Fruit fly (Drosophila melanogaster) whole organism, embryonic: Measurements from ENCODE around the gene MED4.

Experiments used
- Abd-B ChIP-seq: fragments of 200-800 bp; sonication (Bioruptor generic); optimal IDR thresholded peaks from 2 replicates; lab custom pipeline; 2018; ENCODE audit warnings: missing biosample characterization, mild to moderate bottlenecking, missing genetic modification characterization, moderate library complexity
- BtbVII ChIP-seq: fragments of 200-800 bp; sonication (Bioruptor generic); optimal IDR thresholded peaks from 3 replicates; lab custom pipeline; 2017; ENCODE audit warnings: missing biosample characterization, mild to moderate bottlenecking, missing genetic modification characterization
- CG1024 ChIP-seq: fragments of 200-800 bp; sonication (Bioruptor generic); IDR thresholded peaks from 2 replicates; pipeline ENCODE4 v1.3.6; 2022; ENCODE audit warnings: missing biosample characterization, missing genetic modification characterization
- CG10321 ChIP-seq: fragments of 200-800 bp; sonication (Bioruptor generic); IDR thresholded peaks from 2 replicates; pipeline ENCODE4 v1.3.6; 2022; ENCODE audit warnings: missing biosample characterization, missing genetic modification characterization
- CG11456 ChIP-seq: fragments of 200-800 bp; sonication (Bioruptor generic); IDR thresholded peaks from 3 replicates; pipeline ENCODE4 v1.3.6; 2022; ENCODE audit warnings: missing biosample characterization, missing genetic modification characterization
- CG13296 ChIP-seq: fragments of 200-800 bp; sonication (Bioruptor generic); optimal IDR thresholded peaks from 3 replicates; lab custom pipeline; 2018; ENCODE audit warnings: missing biosample characterization, mild to moderate bottlenecking, missing genetic modification characterization
- CG14667 ChIP-seq: fragments of 200-800 bp; sonication (Bioruptor generic); IDR thresholded peaks from 2 replicates; pipeline ENCODE4 v1.3.6; 2022; ENCODE audit warnings: missing biosample characterization, missing genetic modification characterization
- CG15479 ChIP-seq: fragments of 200-800 bp; sonication (Bioruptor generic); optimal IDR thresholded peaks from 3 replicates; lab custom pipeline; 2019; ENCODE audit warnings: missing biosample characterization, mild to moderate bottlenecking, missing genetic modification characterization, moderate library complexity
- CG15696 ChIP-seq: fragments of 200-800 bp; sonication (Bioruptor generic); optimal IDR thresholded peaks from 2 replicates; lab custom pipeline; 2019; ENCODE audit warnings: missing biosample characterization, mild to moderate bottlenecking, missing genetic modification characterization, moderate library complexity
- CG17359 ChIP-seq: fragments of 200-800 bp; sonication (Bioruptor generic); optimal IDR thresholded peaks from 3 replicates; lab custom pipeline; 2018; ENCODE audit warnings: missing biosample characterization, mild to moderate bottlenecking, missing genetic modification characterization, moderate library complexity
- CG17802 ChIP-seq: fragments of 200-800 bp; sonication (Bioruptor generic); optimal IDR thresholded peaks from 2 replicates; lab custom pipeline; 2018; ENCODE audit warnings: missing biosample characterization, mild to moderate bottlenecking, missing genetic modification characterization, moderate library complexity
- CG1792 ChIP-seq: fragments of 200-800 bp; sonication (Bioruptor generic); optimal IDR thresholded peaks from 2 replicates; lab custom pipeline; 2016; ENCODE audit warnings: missing biosample characterization, missing genetic modification characterization
- CG2712 ChIP-seq: fragments of 200-800 bp; optimal IDR thresholded peaks from 3 replicates; lab custom pipeline; 2019; ENCODE audit warnings: missing biosample characterization, mild to moderate bottlenecking, missing genetic modification characterization, moderate library complexity
- CG31388 ChIP-seq: fragments of 200-800 bp; sonication (Bioruptor generic); optimal IDR thresholded peaks from 2 replicates; lab custom pipeline; 2016; ENCODE audit warnings: missing biosample characterization, missing genetic modification characterization
- CG32772 ChIP-seq: fragments of 200-800 bp; sonication (Bioruptor generic); IDR thresholded peaks from 2 replicates; pipeline ENCODE4 v1.3.6; 2022; ENCODE audit warnings: missing biosample characterization, missing genetic modification characterization
- CG4360 ChIP-seq: fragments of 200-800 bp; sonication (Bioruptor generic); IDR thresholded peaks from 2 replicates; pipeline ENCODE4 v1.3.6; 2022; ENCODE audit warnings: missing biosample characterization, missing genetic modification characterization
- CG43689 ChIP-seq: fragments of 200-800 bp; sonication (Bioruptor generic); IDR thresholded peaks from 2 replicates; pipeline ENCODE4 v1.3.6; 2022; ENCODE audit warnings: missing biosample characterization, missing genetic modification characterization
- CG4617 ChIP-seq: fragments of 200-800 bp; sonication (Bioruptor generic); optimal IDR thresholded peaks from 3 replicates; lab custom pipeline; 2016; ENCODE audit warnings: missing biosample characterization, missing genetic modification characterization, borderline replicate concordance
- CG4820 ChIP-seq: fragments of 200-800 bp; sonication (Bioruptor generic); optimal IDR thresholded peaks from 3 replicates; lab custom pipeline; 2016; ENCODE audit warnings: missing biosample characterization, missing genetic modification characterization
- CG6765 ChIP-seq: fragments of 200-800 bp; sonication (Bioruptor generic); optimal IDR thresholded peaks from 3 replicates; lab custom pipeline; 2017; ENCODE audit warnings: missing biosample characterization, mild to moderate bottlenecking, missing genetic modification characterization
- CG7987 ChIP-seq: fragments of 200-800 bp; sonication (Bioruptor generic); optimal IDR thresholded peaks from 2 replicates; lab custom pipeline; 2018; ENCODE audit warnings: missing biosample characterization, mild to moderate bottlenecking, missing genetic modification characterization, moderate library complexity
- CG9215 ChIP-seq: fragments of 200-800 bp; sonication (Bioruptor generic); IDR thresholded peaks from 2 replicates; pipeline ENCODE4 v1.3.6; 2022; ENCODE audit warnings: missing biosample characterization, missing genetic modification characterization
- CG9437 ChIP-seq: fragments of 200-800 bp; sonication (Bioruptor generic); optimal IDR thresholded peaks from 2 replicates; lab custom pipeline; 2018; ENCODE audit warnings: missing biosample characterization, mild to moderate bottlenecking, missing genetic modification characterization
- CG9876 ChIP-seq: fragments of 200-800 bp; sonication (Bioruptor generic); optimal IDR thresholded peaks from 2 replicates; lab custom pipeline; 2016; ENCODE audit warnings: missing biosample characterization, missing genetic modification characterization
- D19A ChIP-seq: fragments of 200-800 bp; optimal IDR thresholded peaks from 3 replicates; lab custom pipeline; 2019; ENCODE audit warnings: missing biosample characterization, mild to moderate bottlenecking, missing genetic modification characterization, moderate library complexity
- Dbx ChIP-seq: fragments of 200-800 bp; sonication (Bioruptor generic); IDR thresholded peaks from 3 replicates; pipeline ENCODE4 v1.3.6; 2022; ENCODE audit warnings: missing biosample characterization, missing genetic modification characterization
- Doc3 ChIP-seq: fragments of 200-800 bp; sonication (Bioruptor generic); IDR thresholded peaks from 3 replicates; pipeline ENCODE4 v1.3.6; 2022; ENCODE audit warnings: missing biosample characterization, missing genetic modification characterization; ENCODE audit not compliant: partially characterized antibody
- Fer1 ChIP-seq: fragments of 200-800 bp; sonication (Bioruptor generic); optimal IDR thresholded peaks from 2 replicates; lab custom pipeline; 2017; ENCODE audit warnings: missing biosample characterization, mild to moderate bottlenecking, missing genetic modification characterization
- Gsc ChIP-seq: fragments of 200-800 bp; sonication (Bioruptor generic); IDR thresholded peaks from 2 replicates; pipeline ENCODE4 v1.3.6; 2022; ENCODE audit warnings: missing biosample characterization, missing genetic modification characterization
- HLH4C ChIP-seq: fragments of 200-800 bp; sonication (Bioruptor generic); IDR thresholded peaks from 3 replicates; pipeline ENCODE4 v1.3.6; 2022; ENCODE audit warnings: missing biosample characterization, missing genetic modification characterization; ENCODE audit not compliant: partially characterized antibody
- Nf-YB ChIP-seq: fragments of 200-800 bp; sonication (Bioruptor generic); optimal IDR thresholded peaks from 3 replicates; lab custom pipeline; 2019; ENCODE audit warnings: missing biosample characterization, mild to moderate bottlenecking, missing genetic modification characterization, moderate library complexity
- Ptx1 ChIP-seq: fragments of 200-800 bp; sonication (Bioruptor generic); IDR thresholded peaks from 2 replicates; pipeline ENCODE4 v1.3.6; 2022; ENCODE audit warnings: missing biosample characterization, missing genetic modification characterization
- Vsx1 ChIP-seq: fragments of 200-800 bp; sonication (Bioruptor generic); optimal IDR thresholded peaks from 2 replicates; lab custom pipeline; 2017; ENCODE audit warnings: missing biosample characterization, mild to moderate bottlenecking, missing genetic modification characterization, missing genetic modification reagents
- Xbp1 ChIP-seq: fragments of 200-800 bp; sonication (Bioruptor generic); optimal IDR thresholded peaks from 3 replicates; lab custom pipeline; 2016; ENCODE audit warnings: missing biosample characterization, mild to moderate bottlenecking, missing genetic modification characterization
- Xrp1 ChIP-seq: fragments of 200-800 bp; sonication (Bioruptor generic); IDR thresholded peaks from 2 replicates; pipeline ENCODE4 v1.3.6; 2022; ENCODE audit warnings: missing biosample characterization, missing genetic modification characterization
- ara ChIP-seq: fragments of 200-800 bp; sonication (Bioruptor generic); IDR thresholded peaks from 2 replicates; pipeline ENCODE4 v1.3.6; 2022; ENCODE audit warnings: missing biosample characterization, missing genetic modification characterization
- ato ChIP-seq: fragments of 200-800 bp; sonication (Bioruptor generic); IDR thresholded peaks from 2 replicates; pipeline ENCODE4 v1.3.6; 2022; ENCODE audit warnings: missing biosample characterization, missing genetic modification characterization; ENCODE audit not compliant: partially characterized antibody
- br ChIP-seq: fragments of >200 bp; optimal IDR thresholded peaks from 2 replicates; lab custom pipeline; 2017
- crp ChIP-seq, 2 experiments: fragments of 200-800 bp; sonication (Bioruptor generic); optimal IDR thresholded peaks; 2 replicates in 1 of 2; 3 replicates in 1 of 2; lab custom pipeline; 2017; ENCODE audit warnings: missing biosample characterization in 2 of 2, missing genetic modification characterization in 2 of 2, mild to moderate bottlenecking in 1 of 2, moderate library complexity in 1 of 2
- dmrt11E ChIP-seq: fragments of 200-800 bp; sonication (Bioruptor generic); optimal IDR thresholded peaks from 3 replicates; lab custom pipeline; 2018; ENCODE audit warnings: missing biosample characterization, mild to moderate bottlenecking, missing genetic modification characterization, moderate library complexity
- emc ChIP-seq: fragments of 200-800 bp; sonication (Bioruptor generic); optimal IDR thresholded peaks from 2 replicates; lab custom pipeline; 2016; ENCODE audit warnings: missing biosample characterization, missing genetic modification characterization
- jumu ChIP-seq: fragments of 200-800 bp; sonication (Bioruptor generic); optimal IDR thresholded peaks from 3 replicates; lab custom pipeline; 2016; ENCODE audit warnings: missing biosample characterization, missing genetic modification characterization
- klu ChIP-seq: fragments of 200-800 bp; sonication (Bioruptor generic); IDR thresholded peaks from 2 replicates; pipeline ENCODE4 v1.3.6; 2022; ENCODE audit warnings: missing biosample characterization, missing genetic modification characterization
- maf-S ChIP-seq: fragments of 200-800 bp; sonication (Bioruptor generic); optimal IDR thresholded peaks from 2 replicates; lab custom pipeline; 2016; ENCODE audit warnings: missing biosample characterization, missing genetic modification characterization
- mirr ChIP-seq: fragments of 200-800 bp; sonication (Bioruptor generic); optimal IDR thresholded peaks from 3 replicates; lab custom pipeline; 2018; ENCODE audit warnings: missing biosample characterization, mild to moderate bottlenecking, missing genetic modification characterization
- nmo ChIP-seq: fragments of 200-800 bp; sonication (Bioruptor generic); optimal IDR thresholded peaks from 2 replicates; lab custom pipeline; 2018; ENCODE audit warnings: missing biosample characterization, mild to moderate bottlenecking, missing genetic modification characterization, moderate library complexity
- sim ChIP-seq: fragments of 200-800 bp; sonication (Bioruptor generic); IDR thresholded peaks from 2 replicates; pipeline ENCODE4 v1.3.6; 2022; ENCODE audit warnings: missing biosample characterization, missing genetic modification characterization
- sna ChIP-seq: fragments of 200-800 bp; sonication (Bioruptor generic); IDR thresholded peaks from 2 replicates; pipeline ENCODE4 v1.3.6; 2022; ENCODE audit warnings: missing biosample characterization, missing genetic modification characterization; ENCODE audit not compliant: partially characterized antibody
- trem ChIP-seq: fragments of 200-800 bp; optimal IDR thresholded peaks from 3 replicates; lab custom pipeline; 2019; ENCODE audit warnings: missing biosample characterization, mild to moderate bottlenecking, missing genetic modification characterization, moderate library complexity
- twi ChIP-seq: fragments of 200-800 bp; optimal IDR thresholded peaks from 2 replicates; lab custom pipeline; 2019; ENCODE audit warnings: missing biosample characterization, mild to moderate bottlenecking, missing genetic modification characterization, moderate library complexity
- zen2 ChIP-seq: fragments of 200-800 bp; sonication (Bioruptor generic); IDR thresholded peaks from 3 replicates; pipeline ENCODE4 v1.3.6; 2022; ENCODE audit warnings: missing biosample characterization, missing genetic modification characterization; ENCODE audit not compliant: partially characterized antibody

Gene MED4

dm6 chr3L:7250469-7250868 is at the start of gene MED4 (continued):
- TF ChIP-seq BtbVII (GFP tag; lab: Kevin White, UChicago): peak; percentile 75
- 0 out of 2 replicates have a peak, but pooled peaks have one; percentile 27 for TF ChIP-seq CG43689
- peak; percentile 61 for TF ChIP-seq CG14667 (GFP tag; lab: Robert Waterston, UW)
- TF ChIP-seq Vsx1: no peak
- TF ChIP-seq CG1024: peak; percentile 57; the same call in 1 of the 2 replicates
- peak; percentile 65 for TF ChIP-seq CG7987 (GFP tag; lab: Kevin White, UChicago)
- peak; percentile 52 for TF ChIP-seq CG32772 (GFP tag; lab: Robert Waterston, UW)
- peak; percentile 58 for TF ChIP-seq CG1792 (GFP tag; lab: Kevin White, UChicago)
- TF ChIP-seq CG4820 (GFP tag; lab: Kevin White, UChicago): peak; percentile 60
- peak; percentile 60 for TF ChIP-seq CG6765 (GFP tag; lab: Kevin White, UChicago)
- no peak for TF ChIP-seq CG10321 (GFP tag; lab: Robert Waterston, UW)
- peak; percentile 77 for TF ChIP-seq CG2712 (tag; lab: Kevin White, UChicago)
- peak; percentile 47 for TF ChIP-seq Nf-YB
- peak; percentile 58 for TF ChIP-seq CG15696 (tag; lab: Kevin White, UChicago)
- TF ChIP-seq CG13296 (GFP tag; lab: Kevin White, UChicago): peak; percentile 60
- peak; percentile 43 for TF ChIP-seq dmrt11E (tag; lab: Kevin White, UChicago)
- TF ChIP-seq br (lab: Kevin White, UChicago): no peak
- no peak for TF ChIP-seq zen2 (GFP tag; lab: Robert Waterston, UW)
- peak; percentile 32 for TF ChIP-seq CG9437
- no peak for TF ChIP-seq sna (GFP tag; lab: Robert Waterston, UW)
- TF ChIP-seq CG9215: peak; percentile 63
- peak in 1 of 2 experiments; percentile 31 for TF ChIP-seq crp (GFP tag; optimal IDR thresholded peaks at IDR 0.05; lab: Kevin White, UChicago)
- TF ChIP-seq ato (GFP tag; lab: Robert Waterston, UW): no peak
- no peak for TF ChIP-seq CG31388 (GFP tag; lab: Kevin White, UChicago)
- TF ChIP-seq jumu (GFP tag; lab: Kevin White, UChicago): peak; percentile 82
- TF ChIP-seq nmo (GFP tag; lab: Kevin White, UChicago): peak; percentile 74
- peak; percentile 54; the same call in 1 of the 2 replicates for TF ChIP-seq klu (GFP tag; lab: Robert Waterston, UW)
- peak; percentile 40 for TF ChIP-seq CG17802 (tag; lab: Kevin White, UChicago)
- TF ChIP-seq twi (tag; lab: Kevin White, UChicago): peak; percentile 52
- TF ChIP-seq Xrp1 (GFP tag; lab: Robert Waterston, UW): peak; percentile 79
- no peak for TF ChIP-seq Gsc (GFP tag; lab: Robert Waterston, UW)
- TF ChIP-seq CG15479 (GFP tag; lab: Kevin White, UChicago): no peak
- peak; percentile 83 for TF ChIP-seq Dbx (GFP tag; lab: Robert Waterston, UW)
- peak; percentile 85 for TF ChIP-seq CG11456
- TF ChIP-seq sim: peak; percentile 45; the same call in 1 of the 2 replicates
- peak; percentile 86 for TF ChIP-seq Fer1 (GFP tag; lab: Kevin White, UChicago)
- no peak for TF ChIP-seq ara (GFP tag; lab: Robert Waterston, UW)
- peak; percentile 59 for TF ChIP-seq emc (GFP tag; lab: Kevin White, UChicago)
- TF ChIP-seq Doc3 (GFP tag; lab: Robert Waterston, UW): no peak
- peak; percentile 93 for TF ChIP-seq CG4617 (GFP tag; lab: Kevin White, UChicago)
- TF ChIP-seq Xbp1: peak; percentile 89
- TF ChIP-seq Ptx1 (GFP tag; lab: Robert Waterston, UW): peak; percentile 74
- TF ChIP-seq Abd-B (GFP tag; lab: Kevin White, UChicago): peak; percentile 56
- peak; percentile 87 for TF ChIP-seq CG9876
- peak; percentile 69 for TF ChIP-seq CG17359 (tag; lab: Kevin White, UChicago)
- TF ChIP-seq trem: peak; percentile 56
- TF ChIP-seq D19A (tag; lab: Kevin White, UChicago): peak; percentile 45
- no peak for TF ChIP-seq HLH4C (GFP tag; lab: Robert Waterston, UW)
- peak; percentile 12; the same call in 1 of the 2 replicates for TF ChIP-seq CG4360
- TF ChIP-seq mirr (GFP tag; lab: Kevin White, UChicago): no peak
- TF ChIP-seq maf-S (GFP tag; lab: Kevin White, UChicago): peak; percentile 77
